Worm (Caenorhabditis elegans): ENCODE measurements around the gene taf-6.2.

taf-6.2 gene

DNA sequence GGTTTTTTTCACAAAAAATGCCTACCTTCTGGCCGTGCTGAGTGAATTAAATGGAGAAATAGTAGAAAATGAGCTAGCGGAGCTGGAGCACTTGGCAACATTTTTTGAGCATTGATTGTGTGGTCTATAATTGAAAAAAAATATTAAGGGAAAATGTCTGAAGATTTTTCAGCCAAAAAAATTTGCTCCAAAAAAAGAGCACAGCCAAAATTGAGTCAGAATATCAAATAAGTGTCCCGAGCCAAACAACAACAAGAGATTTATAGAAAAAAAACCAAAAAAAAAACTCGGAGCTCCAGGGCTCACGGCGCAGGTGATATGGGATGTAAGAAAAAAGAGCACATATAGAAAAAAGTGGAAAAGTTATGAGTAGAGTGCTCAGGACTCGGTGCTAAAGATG is 25.9 kb downstream of the taf-6.2 start, which contains the start of gene fmil-1:
Gene fmil-1 (minus strand): TSS at position 101 of the 400 bp plus-strand sequence.
- TF ChIP-seq ceh-82 (tag; optimal IDR thresholded peaks at IDR 0.05) (no peak), nhr-25 (tag; optimal IDR thresholded peaks at IDR 0.05) (no peak)

DNA sequence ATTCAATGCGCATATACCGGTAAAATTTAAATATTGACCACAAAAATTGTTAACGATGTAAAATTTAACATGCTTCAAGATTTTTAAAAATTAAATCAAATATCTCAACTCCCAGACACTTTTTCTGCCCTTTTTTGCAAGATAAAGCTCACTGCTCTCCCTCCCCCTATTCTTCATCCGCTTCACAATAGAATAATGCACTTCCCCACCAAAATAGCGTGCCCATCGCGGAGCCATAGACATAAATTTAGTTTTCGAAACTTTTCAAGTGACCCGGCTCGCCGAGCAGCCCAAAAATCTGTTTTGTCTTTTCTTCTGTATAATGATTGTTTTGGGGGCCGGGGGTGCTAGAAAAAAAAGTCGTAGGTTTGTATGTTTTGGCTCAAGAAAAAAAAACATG is 26.7 kb downstream of the taf-6.2 start:
- TF ChIP-seq nhr-23 (tag; optimal IDR thresholded peaks at IDR 0.05) (no peak), nhr-11 (tag; optimal IDR thresholded peaks at IDR 0.05) (no peak), nhr-12 (tag; optimal IDR thresholded peaks at IDR 0.05) (no peak), alr-1 (tag; optimal IDR thresholded peaks at IDR 0.05) (no peak), blmp-1 (tag; optimal IDR thresholded peaks at IDR 0.05; ENCODE audit: insufficient read depth) (no peak), ztf-4 (tag; optimal IDR thresholded peaks at IDR 0.05) (no peak), sma-9 (GFP tag; optimal IDR thresholded peaks at IDR 0.05) (no peak), sma-9 (tag; optimal IDR thresholded peaks at IDR 0.05) (no peak), ceh-82 (tag; optimal IDR thresholded peaks at IDR 0.05) (no peak), ama-1 (optimal IDR thresholded peaks at IDR 0.05) (no peak), unc-62 (GFP tag; optimal IDR thresholded peaks at IDR 0.05) (no peak), ceh-16 (tag; optimal IDR thresholded peaks at IDR 0.05) (no peak), sem-4 (tag; optimal IDR thresholded peaks at IDR 0.05) (no peak), nhr-77 (tag; optimal IDR thresholded peaks at IDR 0.05) (no peak), nhr-10 (tag; optimal IDR thresholded peaks at IDR 0.05) (no peak), egl-27 (tag; optimal IDR thresholded peaks at IDR 0.05) (no peak), skn-1 (tag; optimal IDR thresholded peaks at IDR 0.05) (no peak)

DNA sequence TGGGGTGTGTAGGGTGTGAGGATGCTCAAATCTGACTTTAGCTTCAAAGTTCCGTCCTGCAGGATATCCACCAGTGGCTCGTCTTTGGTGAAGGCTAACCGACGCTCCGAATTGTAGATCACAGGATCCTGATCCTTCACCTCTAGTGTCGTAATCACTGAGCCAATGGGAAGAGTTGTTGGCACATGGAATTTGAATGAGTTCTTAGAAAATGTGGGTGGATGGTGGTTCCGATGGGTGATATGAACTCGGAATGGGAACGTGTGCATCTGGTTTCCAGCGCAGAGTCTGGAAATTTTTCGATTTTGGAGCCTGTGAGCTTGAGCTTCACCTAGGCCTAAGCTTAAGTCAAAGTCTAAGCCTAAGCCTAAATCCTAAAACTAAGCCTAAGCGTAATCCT is 28.0 kb downstream of the taf-6.2 start:
- TF ChIP-seq nhr-25 (tag; optimal IDR thresholded peaks at IDR 0.05) (no peak), nhr-237 (tag; optimal IDR thresholded peaks at IDR 0.05) (no peak), alr-1 (tag; optimal IDR thresholded peaks at IDR 0.05) (no peak), ztf-1 (GFP tag; conservative IDR thresholded peaks at IDR 0.05) (no peak)

DNA sequence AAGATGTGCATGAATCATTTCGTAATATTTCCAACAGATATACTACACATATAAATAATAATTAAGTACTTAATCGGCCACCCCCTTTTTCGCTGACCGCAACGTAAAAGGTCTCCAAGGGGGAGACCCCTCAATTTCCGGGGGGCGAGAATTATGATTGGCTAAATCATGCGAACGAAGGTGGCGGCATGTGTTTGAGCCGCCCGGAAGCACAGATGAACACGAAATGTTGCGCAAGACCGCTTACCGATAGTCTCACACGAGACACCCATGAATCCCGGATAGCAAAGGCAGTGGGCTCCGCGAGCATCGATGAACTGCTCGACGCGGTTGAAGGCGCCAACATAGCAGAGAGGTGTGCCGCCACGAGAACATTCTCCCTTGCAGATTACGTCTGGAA is 29.4 kb downstream of the taf-6.2 start:
- no peak for TF ChIP-seq nhr-129 (tag; optimal IDR thresholded peaks at IDR 0.05)
- no peak for TF ChIP-seq F13H6.1 (tag; optimal IDR thresholded peaks at IDR 0.05)
- TF ChIP-seq alr-1 (tag; optimal IDR thresholded peaks at IDR 0.05) = no peak

DNA sequence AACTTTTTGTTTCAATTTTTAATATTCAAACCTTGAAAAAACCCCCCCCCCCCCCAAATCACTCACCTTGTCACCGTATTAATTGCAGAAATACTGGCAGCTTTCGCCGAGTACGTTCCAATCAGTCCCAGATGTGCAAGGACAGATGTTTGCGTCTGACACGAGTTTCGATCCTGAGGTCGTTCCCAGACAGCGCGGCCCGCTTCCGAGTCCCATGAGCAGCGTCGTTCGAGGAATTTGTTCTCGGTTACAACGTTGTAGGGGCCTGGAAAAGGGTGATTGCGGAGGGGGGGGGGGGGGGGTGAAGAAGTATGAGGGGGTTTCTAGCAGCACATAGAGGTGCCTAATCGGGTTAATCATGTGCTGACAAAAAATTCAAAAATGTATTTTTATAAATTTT is 31.7 kb downstream of the taf-6.2 start:
- no peak for TF ChIP-seq blmp-1 (tag; optimal IDR thresholded peaks at IDR 0.05; ENCODE audit: insufficient read depth)
- TF ChIP-seq nhr-6 (tag; optimal IDR thresholded peaks at IDR 0.05) = no peak
- no peak for TF ChIP-seq ZK546.5 (tag; optimal IDR thresholded peaks at IDR 0.05)
- TF ChIP-seq sem-4 (tag; optimal IDR thresholded peaks at IDR 0.05) = no peak

DNA sequence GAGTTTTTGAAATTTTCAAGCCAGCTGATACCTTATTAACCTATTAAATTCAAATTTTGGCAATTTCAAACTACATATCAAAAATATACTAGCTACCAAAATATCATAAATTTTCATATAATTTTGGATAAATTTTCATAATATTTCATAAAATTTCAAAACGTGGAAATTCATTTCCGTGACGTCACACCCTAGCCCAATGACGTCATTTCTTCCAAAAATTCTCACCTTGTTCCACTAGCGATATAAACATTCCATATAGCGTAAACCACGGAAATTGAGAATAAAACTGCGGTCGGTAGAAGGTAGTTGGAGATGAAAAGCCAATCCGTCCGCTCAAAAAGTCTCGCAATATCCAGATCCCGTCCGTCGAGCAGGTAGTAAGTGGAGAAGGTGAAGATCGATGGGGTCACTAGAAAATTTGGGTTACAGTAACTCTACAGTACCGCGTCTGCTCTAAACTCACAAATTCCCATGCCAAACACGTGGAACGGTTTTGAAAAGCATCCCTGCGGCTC is 33.4 kb downstream of the taf-6.2 start:
- TF ChIP-seq lin-39 (tag; optimal IDR thresholded peaks at IDR 0.05) = no peak
- TF ChIP-seq zag-1 (tag; optimal IDR thresholded peaks at IDR 0.05) = no peak
- TF ChIP-seq nhr-6 (tag; optimal IDR thresholded peaks at IDR 0.05) = no peak
- TF ChIP-seq alr-1 (tag; optimal IDR thresholded peaks at IDR 0.05) = no peak
- TF ChIP-seq skn-1 (tag; optimal IDR thresholded peaks at IDR 0.05) = no peak
- no peak for TF ChIP-seq unc-39 (tag; optimal IDR thresholded peaks at IDR 0.05)

DNA sequence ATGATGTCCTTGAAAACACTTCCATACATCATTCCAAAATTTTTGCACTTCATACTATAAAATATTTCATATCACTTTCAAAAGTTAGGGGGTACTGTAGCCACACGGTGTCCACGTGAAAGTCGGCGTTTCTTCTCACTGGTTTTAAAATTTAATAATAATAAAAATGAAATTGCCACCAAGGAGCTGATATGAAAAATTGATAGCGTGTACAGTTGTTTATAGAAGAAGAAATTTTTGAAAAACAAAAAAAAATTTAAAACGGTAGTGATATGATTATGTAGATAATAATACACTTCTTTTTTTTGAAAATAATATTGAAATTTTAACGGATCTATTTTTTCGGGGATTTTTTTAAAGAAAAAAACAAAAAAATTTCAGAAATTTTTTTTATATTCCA is 34.6 kb downstream of the taf-6.2 start:
- TF ChIP-seq lsy-2 (tag; optimal IDR thresholded peaks at IDR 0.05) (no peak), elt-1 (tag; optimal IDR thresholded peaks at IDR 0.05) (no peak), ZK546.5 (tag; optimal IDR thresholded peaks at IDR 0.05) (no peak), nhr-25 (tag; optimal IDR thresholded peaks at IDR 0.05) (no peak)

DNA sequence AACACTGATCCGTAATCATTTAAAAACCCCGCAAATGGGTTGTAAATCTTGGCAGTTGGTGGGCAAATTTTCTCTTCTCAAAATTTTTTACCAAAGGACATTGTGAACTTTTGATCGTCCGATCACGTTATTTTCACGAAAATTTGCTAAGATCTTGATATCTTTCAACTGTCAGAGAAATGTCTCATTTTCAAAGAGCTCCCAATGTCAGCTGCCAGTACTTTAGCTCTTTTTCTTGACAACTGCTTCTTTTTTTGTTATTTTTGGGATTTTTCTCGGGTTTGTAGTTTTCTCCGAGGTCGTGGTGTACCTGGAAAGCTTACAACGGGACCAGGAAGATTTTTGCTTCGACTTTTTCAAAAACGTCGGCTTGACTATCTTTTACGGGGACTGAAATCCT is 38.6 kb downstream of the taf-6.2 start:
- no peak for TF ChIP-seq mdl-1 (tag; optimal IDR thresholded peaks at IDR 0.05)
- TF ChIP-seq peb-1 (tag; optimal IDR thresholded peaks at IDR 0.05) = no peak
- no peak for TF ChIP-seq ZK546.5 (tag; optimal IDR thresholded peaks at IDR 0.05)
- TF ChIP-seq nhr-129 (tag; optimal IDR thresholded peaks at IDR 0.05) = peak; percentile 19
- no peak for TF ChIP-seq nhr-23 (tag; optimal IDR thresholded peaks at IDR 0.05)
- TF ChIP-seq nhr-12 (tag; optimal IDR thresholded peaks at IDR 0.05) = no peak
- peak; percentile 47 for TF ChIP-seq F13H6.1 (tag; optimal IDR thresholded peaks at IDR 0.05)
- no peak for TF ChIP-seq sma-9 (GFP tag; optimal IDR thresholded peaks at IDR 0.05)
- TF ChIP-seq sma-9 (tag; optimal IDR thresholded peaks at IDR 0.05) = no peak
- no peak for TF ChIP-seq ztf-11 (tag; optimal IDR thresholded peaks at IDR 0.05)
- no peak for TF ChIP-seq nhr-77 (tag; optimal IDR thresholded peaks at IDR 0.05)
- TF ChIP-seq lsy-2 (tag; optimal IDR thresholded peaks at IDR 0.05) = peak in 1 of 2 experiments; percentile 40
- TF ChIP-seq nhr-237 (tag; optimal IDR thresholded peaks at IDR 0.05) = no peak

Measured in whole organism, L2 larva.